Fruit fly (Drosophila melanogaster): Measurements from ENCODE around the gene CG14109.
A peak's percentile ranks its signal among the peaks of the same experiment; 100 is the strongest.

The CG14109 gene

dm6 chr3L:13452281-13452680 lies 11.6 kb downstream of the CG14109 start:
- TF ChIP-seq Med (GFP tag) (peak; percentile 49), CG15073 (GFP tag; optimal IDR thresholded peaks at IDR 0.05) (peak; percentile 90), Doc3 (GFP tag; IDR thresholded peaks at IDR 0.05; ENCODE audit: partially characterized antibody) (no peak), CG17912 (GFP tag; optimal IDR thresholded peaks at IDR 0.05) (no peak), CG6813 (GFP tag; optimal IDR thresholded peaks at IDR 0.05) (no peak), zen2 (GFP tag; IDR thresholded peaks at IDR 0.05; ENCODE audit: partially characterized antibody) (0 out of 3 replicates have a peak, but pooled peaks have one; percentile 14), ase (GFP tag; IDR thresholded peaks at IDR 0.05) (0 out of 3 replicates have a peak, but pooled peaks have one; percentile 5), CG11696 (GFP tag; IDR thresholded peaks at IDR 0.05) (peak; percentile 52; the same call in 1 of the 2 replicates), gce (GFP tag; IDR thresholded peaks at IDR 0.05) (0 out of 3 replicates have a peak, but pooled peaks have one; percentile 34), crol (GFP tag; IDR thresholded peaks at IDR 0.05) (peak; percentile 68; the same call in 1 of the 2 replicates), Aef1 (GFP tag; IDR thresholded peaks at IDR 0.05) (0 out of 3 replicates have a peak, but pooled peaks have one; percentile 9), zfh1 (GFP tag; IDR thresholded peaks at IDR 0.05) (0 out of 3 replicates have a peak, but pooled peaks have one; percentile 7)

DNA sequence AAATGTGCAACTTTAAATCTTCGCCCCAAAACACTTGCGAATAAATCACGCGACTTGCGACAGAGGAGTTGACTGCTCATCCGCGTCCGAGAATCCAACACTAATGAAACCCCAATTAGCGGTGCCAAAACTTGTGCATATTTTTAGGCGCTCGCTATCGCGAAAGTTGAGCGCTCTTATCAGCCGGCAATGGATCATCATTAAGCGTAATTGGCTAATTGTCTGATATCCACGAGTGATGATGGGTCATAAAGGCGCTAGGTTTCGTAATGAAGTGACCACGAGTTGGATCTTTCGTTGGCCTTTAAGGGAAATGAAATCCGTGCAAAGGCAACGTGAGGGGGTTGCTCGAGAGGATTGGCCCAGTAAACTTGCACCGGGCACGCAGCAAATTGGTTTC lies 14.0 kb downstream of the CG14109 start:
- no peak for TF ChIP-seq Pdp1 (GFP tag; optimal IDR thresholded peaks at IDR 0.05)
- TF ChIP-seq zen (tag; optimal IDR thresholded peaks at IDR 0.05), result no peak
- TF ChIP-seq CG3281 (GFP tag; optimal IDR thresholded peaks at IDR 0.05), result no peak
- TF ChIP-seq CG15479 (GFP tag; optimal IDR thresholded peaks at IDR 0.05), result no peak
- no peak for TF ChIP-seq bbx (GFP tag; IDR thresholded peaks at IDR 0.05; ENCODE audit: partially characterized antibody)
- no peak for TF ChIP-seq CG11398 (GFP tag; optimal IDR thresholded peaks at IDR 0.05)
- TF ChIP-seq CG7745 (tag; optimal IDR thresholded peaks at IDR 0.05), result no peak
- TF ChIP-seq CG17802 (tag; optimal IDR thresholded peaks at IDR 0.05), result no peak
- no peak for TF ChIP-seq CG43689 (GFP tag; IDR thresholded peaks at IDR 0.05)
- TF ChIP-seq B-H2 (GFP tag; optimal IDR thresholded peaks at IDR 0.05), result peak; percentile 3
- peak; percentile 81 for TF ChIP-seq exex (tag; optimal IDR thresholded peaks at IDR 0.05)
- TF ChIP-seq Spps (tag; optimal IDR thresholded peaks at IDR 0.05), result no peak
- TF ChIP-seq CG8290 (GFP tag; optimal IDR thresholded peaks at IDR 0.05), result no peak
- peak in 1 of 2 experiments; percentile 6 for TF ChIP-seq CG8290 (tag; optimal IDR thresholded peaks at IDR 0.05)
- peak; percentile 19 for TF ChIP-seq lab (GFP tag; optimal IDR thresholded peaks at IDR 0.05)
- TF ChIP-seq CG10543 (GFP tag; optimal IDR thresholded peaks at IDR 0.05), result no peak
- no peak for TF ChIP-seq lov (optimal IDR thresholded peaks at IDR 0.05)
- no peak for TF ChIP-seq lov (GFP tag; IDR thresholded peaks at IDR 0.05)
- TF ChIP-seq CG33557 (GFP tag; optimal IDR thresholded peaks at IDR 0.05), result no peak
- no peak for TF ChIP-seq Lim3 (GFP tag; IDR thresholded peaks at IDR 0.05)

DNA sequence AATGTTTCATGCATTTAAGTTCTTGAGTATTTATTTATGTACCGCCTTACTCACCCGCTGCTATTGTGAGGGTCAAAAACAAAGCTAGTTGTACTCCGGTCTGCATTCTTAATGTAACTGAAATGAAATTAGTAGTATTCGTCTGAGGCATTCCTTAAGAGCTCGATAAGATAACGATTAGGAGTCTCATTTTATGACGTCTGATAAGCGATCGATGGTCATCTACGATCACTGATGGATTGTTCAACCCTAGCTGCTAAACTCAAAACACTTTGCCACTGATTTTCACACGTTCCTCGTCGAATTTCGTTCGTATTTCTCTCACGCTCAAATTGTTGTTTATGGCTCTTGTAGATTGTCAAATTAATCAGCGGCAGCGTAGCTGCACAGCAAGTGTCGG lies 16.4 kb downstream of the CG14109 start, which contains the start of gene CG10116:
Gene CG10116, minus strand, starts transcription at position 106 of the 400 bp plus-strand sequence.
- TF ChIP-seq grn (GFP tag; optimal IDR thresholded peaks at IDR 0.05) (peak; percentile 70), exex (tag; optimal IDR thresholded peaks at IDR 0.05) (peak; percentile 78), ERR (GFP tag; optimal IDR thresholded peaks at IDR 0.05) (no peak), Hr39 (optimal IDR thresholded peaks at IDR 0.05) (no peak), fd3F (GFP tag; optimal IDR thresholded peaks at IDR 0.05) (no peak), pzg (GFP tag; optimal IDR thresholded peaks at IDR 0.05) (no peak), sd (tag; optimal IDR thresholded peaks at IDR 0.05) (peak; percentile 87), CG3726 (GFP tag; IDR thresholded peaks at IDR 0.05) (no peak), onecut (GFP tag; IDR thresholded peaks at IDR 0.05) (no peak), chinmo (GFP tag; IDR thresholded peaks at IDR 0.05; ENCODE audit: partially characterized antibody) (0 out of 4 replicates have a peak, but pooled peaks have one; percentile 38), sens-2 (GFP tag; IDR thresholded peaks at IDR 0.05) (peak; percentile 43; the same call in 1 of the 2 replicates), CG33557 (GFP tag; optimal IDR thresholded peaks at IDR 0.05) (no peak)
